Fruit fly (Drosophila melanogaster): ENCODE results near the gene MAGE.

dm6 chr3R:7129280-7130069, 25.5 kb downstream of the MAGE start, which contains the start of gene CG31248:
- no peak for TF ChIP-seq insv (optimal IDR thresholded peaks at IDR 0.05)
- no peak for TF ChIP-seq h (optimal IDR thresholded peaks at IDR 0.05)

Data from Kc167 (cell line).